Worm (Caenorhabditis elegans) whole organism, early embryonic: ENCODE measurements around the gene K05F1.1.

Experiments
- F13C5.2 ChIP-seq: sonication (generic microtip); optimal IDR thresholded peaks from 2 replicates; lab custom pipeline; 2017; ENCODE audit warnings: mild to moderate bottlenecking, missing genetic modification characterization, inconsistent platforms, missing compliant biosample characterization
- aly-1 ChIP-seq: sonication (generic microtip); optimal IDR thresholded peaks from 2 replicates; lab custom pipeline; 2016; ENCODE audit warnings: missing genetic modification characterization, missing compliant biosample characterization
- ama-1 ChIP-seq: fragments of 150-350 bp; optimal IDR thresholded peaks from 2 replicates; lab custom pipeline; 2014
- ceh-36 ChIP-seq: sonication (generic microtip); optimal IDR thresholded peaks from 2 replicates; lab custom pipeline; 2016; ENCODE audit warnings: missing genetic modification characterization, inconsistent platforms, missing compliant biosample characterization
- ets-7 ChIP-seq: sonication (generic microtip); optimal IDR thresholded peaks from 2 replicates; lab custom pipeline; 2016; ENCODE audit warnings: missing genotype, missing genetic modification characterization, missing compliant biosample characterization
- flt-1 ChIP-seq: fragments of 200-800 bp; sonication (Bioruptor generic); IDR thresholded peaks from 2 replicates; pipeline ENCODE4 v1.3.6; 2022; ENCODE audit warnings: missing genetic modification characterization, missing compliant biosample characterization
- hmbx-1 ChIP-seq: sonication (generic microtip); optimal IDR thresholded peaks from 2 replicates; lab custom pipeline; 2016; ENCODE audit warnings: mild to moderate bottlenecking, missing genetic modification characterization, missing compliant biosample characterization
- hnd-1 ChIP-seq: sonication (generic microtip); optimal IDR thresholded peaks from 2 replicates; lab custom pipeline; 2016; ENCODE audit warnings: missing genetic modification characterization, missing compliant biosample characterization
- pes-1 ChIP-seq: fragments of 200-800 bp; sonication (Bioruptor generic); IDR thresholded peaks from 2 replicates; pipeline ENCODE4 v1.3.6; 2022; ENCODE audit warnings: missing genetic modification reagents, missing genetic modification characterization, missing compliant biosample characterization
- scrt-1 ChIP-seq: fragments of 200-800 bp; sonication (Bioruptor generic); IDR thresholded peaks from 2 replicates; pipeline ENCODE4 v1.3.6; 2022; ENCODE audit warnings: missing genetic modification characterization, missing compliant biosample characterization
- sea-1 ChIP-seq: fragments of 200-800 bp; sonication (Bioruptor generic); conservative IDR thresholded peaks from 2 replicates; pipeline ENCODE4 v1.3.6; 2022; ENCODE audit warnings: missing genetic modification characterization, missing compliant biosample characterization
- tbx-11 ChIP-seq: fragments of 200-800 bp; sonication (Bioruptor generic); IDR thresholded peaks from 2 replicates; pipeline ENCODE4 v1.3.6; 2022; ENCODE audit warnings: missing genetic modification characterization, missing compliant biosample characterization
- tbx-37 ChIP-seq: fragments of 200-800 bp; sonication (Bioruptor generic); conservative IDR thresholded peaks from 2 replicates; pipeline ENCODE4 v1.3.6; 2022; ENCODE audit warnings: missing genetic modification reagents, missing genetic modification characterization, missing compliant biosample characterization

- no peak for TF ChIP-seq ama-1 (lab: Kevin White, UChicago)
- TF ChIP-seq flt-1 (GFP tag; lab: Robert Waterston, UW) = no peak
- TF ChIP-seq ceh-36 (tag; lab: Kevin White, UChicago) = no peak
- no peak for TF ChIP-seq pes-1 (GFP tag; lab: Robert Waterston, UW)
- TF ChIP-seq scrt-1 (GFP tag; lab: Robert Waterston, UW) = no peak
- TF ChIP-seq sea-1 (GFP tag; lab: Robert Waterston, UW) = no peak
- TF ChIP-seq hmbx-1 (tag; lab: Kevin White, UChicago) = no peak
- TF ChIP-seq tbx-11 = no peak
- TF ChIP-seq tbx-37 (GFP tag; lab: Robert Waterston, UW) = no peak
- TF ChIP-seq hnd-1 = no peak
- TF ChIP-seq aly-1 = no peak
- TF ChIP-seq ets-7 = no peak
- TF ChIP-seq F13C5.2 = no peak
Measured at ce11 chrII:5765318-5765717, 35.9 kb upstream of the K05F1.1 start, which contains the start of gene ifb-1.
